Fruit fly (Drosophila melanogaster): Measurements from ENCODE around the gene CG43084.

CG43084 gene

DNA sequence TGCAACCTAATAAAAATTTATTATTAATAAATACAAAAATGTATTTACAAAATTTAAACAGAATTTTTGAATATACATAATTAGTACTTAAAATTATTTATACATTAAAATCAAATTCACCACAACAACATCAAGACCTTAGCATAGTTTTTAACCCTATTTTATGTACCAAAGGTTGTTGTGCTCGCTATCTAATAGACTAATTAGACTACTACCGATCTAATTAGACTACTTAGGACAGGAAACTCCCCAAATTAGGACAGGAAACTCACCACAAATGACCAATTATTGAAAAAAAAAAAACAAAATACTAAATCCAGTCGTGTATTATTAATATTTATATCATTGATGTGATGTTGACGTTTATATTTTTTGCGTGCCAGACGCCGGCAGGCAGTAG lies 13.7 kb upstream of the CG43084 start:
- TF ChIP-seq CG8478 (optimal IDR thresholded peaks at IDR 0.05) = no peak
- TF ChIP-seq CTCF (optimal IDR thresholded peaks at IDR 0.05) = peak in 1 of 2 experiments; percentile 22

DNA sequence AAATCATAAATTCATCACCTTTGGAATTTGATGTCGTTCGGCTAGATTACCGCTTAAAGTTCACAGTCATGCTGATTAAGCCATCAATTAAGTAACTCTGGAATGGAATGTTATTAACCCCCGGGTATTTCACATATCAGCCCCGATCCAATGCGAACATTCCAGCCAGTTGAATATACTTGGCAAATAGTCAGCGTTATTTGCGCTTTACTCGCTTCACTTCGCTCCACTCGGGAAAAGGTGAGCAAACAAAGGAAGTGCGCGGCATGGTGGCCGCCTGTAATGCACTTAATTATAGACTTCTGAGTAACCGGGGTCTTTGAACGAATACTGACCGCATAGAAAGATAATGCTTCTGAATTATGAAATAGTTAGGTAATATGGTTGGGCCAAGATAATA lies 13.0 kb upstream of the CG43084 start:
- TF ChIP-seq CG8478 (optimal IDR thresholded peaks at IDR 0.05) (no peak), CTCF (optimal IDR thresholded peaks at IDR 0.05) (no peak)

DNA sequence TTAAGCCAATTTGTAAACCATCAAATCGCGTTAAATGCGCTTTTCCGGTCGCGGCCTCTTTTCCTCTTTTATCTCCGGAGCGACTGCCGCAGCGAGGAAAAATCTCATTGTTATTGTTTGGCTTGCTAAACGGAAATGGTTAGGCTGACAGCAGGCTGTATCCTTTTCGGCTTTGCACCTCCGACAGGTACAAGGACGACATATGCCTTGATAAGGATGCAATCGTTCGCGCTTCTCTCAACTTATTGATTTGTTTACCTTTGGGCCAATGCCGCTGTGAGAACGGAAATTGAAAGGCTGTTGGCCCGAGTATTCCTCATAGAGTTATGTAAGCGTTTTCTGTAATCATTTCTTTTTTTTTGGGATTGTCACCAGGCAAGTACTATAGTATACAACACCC lies 12.1 kb upstream of the CG43084 start:
- TF ChIP-seq CG8478 (optimal IDR thresholded peaks at IDR 0.05) (no peak), CTCF (optimal IDR thresholded peaks at IDR 0.05) (no peak)

DNA sequence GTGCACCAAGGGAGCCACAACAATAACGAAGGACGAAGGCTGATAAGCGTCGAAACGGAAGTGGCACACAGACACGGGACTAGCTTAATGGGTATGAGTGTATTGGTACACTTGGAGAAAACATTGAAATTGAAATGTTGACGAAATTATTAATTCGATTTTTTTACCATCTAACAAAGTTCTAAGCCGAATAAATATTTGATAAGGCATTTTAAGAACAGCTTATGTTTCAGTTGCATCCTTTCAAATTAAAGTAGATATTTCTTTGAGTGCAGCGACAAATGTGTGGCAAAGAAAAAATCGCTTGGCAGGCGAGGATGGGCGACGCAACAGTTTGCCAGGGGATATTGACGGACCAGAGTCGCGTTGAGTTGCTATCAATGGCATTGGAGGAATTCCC lies 10.7 kb upstream of the CG43084 start:
- TF ChIP-seq CG8478 (optimal IDR thresholded peaks at IDR 0.05) (no peak), CTCF (optimal IDR thresholded peaks at IDR 0.05) (no peak)

DNA sequence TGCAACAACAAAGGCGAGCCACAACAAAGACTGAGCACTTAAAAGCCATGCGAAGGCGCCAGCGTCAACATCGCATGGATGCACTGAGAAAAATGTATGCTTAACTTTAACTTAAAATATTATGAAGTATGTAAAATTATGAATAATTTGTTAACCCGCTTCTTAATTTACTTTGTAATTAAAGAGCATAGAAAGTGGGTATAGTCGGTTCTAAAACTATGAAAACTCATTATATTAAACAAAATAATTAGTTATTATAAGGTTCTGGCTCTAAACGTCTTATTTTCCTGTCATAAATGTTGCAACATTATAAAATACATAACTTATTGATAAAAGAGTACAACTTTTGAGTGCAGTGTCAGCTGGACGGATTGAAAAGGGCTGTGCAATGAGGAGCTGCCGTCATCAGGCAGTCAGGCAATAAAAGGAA lies 9.0 kb upstream of the CG43084 start:
- TF ChIP-seq CTCF (optimal IDR thresholded peaks at IDR 0.05) (no peak), CG8478 (optimal IDR thresholded peaks at IDR 0.05) (no peak)

DNA sequence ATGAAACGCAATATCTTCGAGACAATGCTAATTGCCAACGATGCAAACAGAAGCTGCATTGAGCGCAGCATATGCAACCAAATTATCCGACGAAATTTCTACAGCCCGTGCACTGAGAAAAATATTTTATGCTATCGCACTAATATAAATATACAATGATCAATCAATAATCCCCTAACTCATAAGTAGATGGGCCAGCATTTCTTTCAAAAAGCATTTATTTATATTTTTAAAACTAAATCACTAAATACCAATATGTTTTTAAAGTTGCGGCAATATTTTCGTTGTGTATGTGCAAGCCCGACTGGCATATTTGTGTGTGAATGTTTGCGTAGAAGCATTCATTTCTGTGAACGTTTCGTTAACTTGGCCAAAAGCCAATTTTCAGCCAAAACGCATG lies 4.5 kb upstream of the CG43084 start:
- TF ChIP-seq CG8478 (optimal IDR thresholded peaks at IDR 0.05) (no peak), CTCF (optimal IDR thresholded peaks at IDR 0.05) (no peak)

DNA sequence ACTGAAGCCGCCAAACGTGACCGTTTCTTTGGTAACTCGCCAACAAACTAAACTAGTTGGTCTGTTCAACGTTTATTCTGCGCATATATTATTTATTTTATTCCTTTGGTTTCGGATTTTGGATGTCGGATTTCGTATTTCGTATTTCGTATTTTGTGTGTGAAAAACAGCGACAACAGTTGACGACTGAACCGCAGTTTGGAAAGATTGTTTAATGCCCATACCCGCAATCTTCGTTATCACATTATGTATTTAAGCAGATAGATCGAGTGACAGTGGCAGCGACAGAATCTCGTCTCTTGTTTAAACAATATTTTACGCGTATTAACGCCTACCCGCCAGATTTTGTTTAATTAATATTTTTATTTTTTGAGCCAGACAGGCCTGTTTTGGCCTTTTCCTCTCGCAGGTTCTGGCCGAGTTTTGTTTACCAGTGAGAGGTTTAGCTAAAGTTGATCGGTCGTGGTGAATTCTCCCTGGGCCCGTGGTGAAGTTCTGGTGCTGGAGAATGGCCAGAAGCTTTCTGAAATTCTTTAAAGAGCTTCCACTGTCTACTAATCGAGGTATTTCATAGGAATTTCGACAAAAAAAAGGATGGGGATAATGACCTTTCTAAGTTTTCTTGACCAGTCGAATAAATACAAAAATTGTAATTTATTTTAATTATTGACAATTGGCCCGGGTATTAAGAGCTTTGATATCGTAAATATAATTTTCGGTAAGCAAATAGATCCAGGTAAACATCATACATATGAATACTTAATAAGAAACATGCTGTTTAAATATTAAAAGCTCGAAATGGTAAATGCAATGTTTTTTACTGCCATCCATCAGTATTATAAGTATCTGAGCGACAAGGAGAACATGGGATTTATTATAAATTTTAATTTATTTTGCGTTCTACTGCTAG lies 2.7 kb upstream of the CG43084 start, which contains the start of the genes comm3 and CG43083:
Gene comm3, minus strand, starts transcription at position 51 of the 910 bp plus-strand sequence.
Gene CG43083, plus strand, starts transcription at position 860 of the 910 bp plus-strand sequence.
- TF ChIP-seq CG8478 (optimal IDR thresholded peaks at IDR 0.05) = no peak
- no peak for TF ChIP-seq CTCF (optimal IDR thresholded peaks at IDR 0.05)

DNA sequence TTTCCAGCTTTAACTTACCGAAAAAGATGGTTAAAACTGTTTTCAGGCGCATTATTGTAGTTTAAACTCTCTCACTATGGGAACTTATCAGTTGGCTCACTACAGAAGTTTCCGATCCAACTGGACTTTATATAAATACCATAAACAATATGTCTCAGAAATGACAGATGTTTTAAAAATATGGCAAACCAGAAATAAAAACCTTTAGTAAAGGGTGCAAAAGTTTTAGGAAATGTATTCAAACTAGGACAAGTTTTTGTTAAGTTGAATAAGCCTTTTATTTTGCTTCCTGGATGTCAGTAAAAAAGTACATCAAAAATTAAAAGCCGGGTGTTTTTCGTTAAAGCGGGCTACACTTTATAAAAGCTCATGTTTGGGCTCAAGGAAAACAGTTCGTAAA lies 1.1 kb upstream of the CG43084 start, which contains the start of the genes Eig71Ea and Eig71Eb:
Gene Eig71Ea, minus strand, starts transcription at position 101 of the 400 bp plus-strand sequence.
Gene Eig71Eb, plus strand, starts transcription at position 376 of the 400 bp plus-strand sequence.
- TF ChIP-seq CTCF (optimal IDR thresholded peaks at IDR 0.05) = no peak
- TF ChIP-seq CG8478 (optimal IDR thresholded peaks at IDR 0.05) = no peak

DNA sequence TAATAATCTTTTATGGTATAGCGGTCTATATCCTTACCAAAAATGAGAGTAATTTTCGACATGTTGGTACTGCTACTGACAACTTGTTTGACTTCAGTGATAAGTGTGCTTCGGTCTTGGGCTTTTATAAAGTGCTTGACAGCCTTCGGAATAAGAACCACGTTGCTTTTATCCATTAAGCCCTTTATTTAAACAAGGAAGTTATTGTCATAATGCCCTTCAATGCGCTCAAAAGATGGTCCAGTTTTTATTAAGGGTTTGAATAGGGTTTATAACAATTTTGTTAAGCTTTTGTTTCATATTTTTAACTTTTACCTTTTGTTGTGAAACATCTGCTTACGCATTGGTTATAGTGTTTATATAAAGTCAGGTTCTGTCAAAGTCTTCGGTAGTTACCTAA lies 1.5 kb downstream of the CG43084 start, which contains the start of the genes Eig71Ec and Eig71Ed:
Gene Eig71Ec, minus strand, starts transcription at position 101 of the 400 bp plus-strand sequence.
Gene Eig71Ed, plus strand, starts transcription at position 384 of the 400 bp plus-strand sequence.
- TF ChIP-seq CG8478 (optimal IDR thresholded peaks at IDR 0.05) (no peak), CTCF (optimal IDR thresholded peaks at IDR 0.05) (no peak)

DNA sequence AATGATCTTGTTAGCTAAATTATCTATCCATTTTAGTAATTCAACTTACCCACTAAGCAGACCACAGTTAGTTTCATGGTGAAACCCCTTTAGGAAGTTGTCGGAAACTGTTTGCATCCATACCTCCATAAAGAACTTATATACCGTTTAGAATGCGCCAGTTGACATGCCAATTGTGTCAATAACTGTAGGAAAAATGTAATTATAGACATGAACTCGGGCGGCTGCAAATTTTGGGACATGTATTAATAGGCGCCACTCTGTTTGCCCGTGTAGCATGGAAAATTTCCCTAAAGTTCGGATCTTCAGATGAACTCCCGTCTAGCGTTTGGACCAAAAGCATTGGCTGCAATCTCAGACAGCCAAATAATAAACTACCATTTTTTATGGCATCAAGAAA lies 5.3 kb downstream of the CG43084 start, which contains the start of gene Eig71Ee:
Gene Eig71Ee, minus strand, starts transcription at position 101 of the 400 bp plus-strand sequence.
- TF ChIP-seq CTCF (optimal IDR thresholded peaks at IDR 0.05) = no peak

DNA sequence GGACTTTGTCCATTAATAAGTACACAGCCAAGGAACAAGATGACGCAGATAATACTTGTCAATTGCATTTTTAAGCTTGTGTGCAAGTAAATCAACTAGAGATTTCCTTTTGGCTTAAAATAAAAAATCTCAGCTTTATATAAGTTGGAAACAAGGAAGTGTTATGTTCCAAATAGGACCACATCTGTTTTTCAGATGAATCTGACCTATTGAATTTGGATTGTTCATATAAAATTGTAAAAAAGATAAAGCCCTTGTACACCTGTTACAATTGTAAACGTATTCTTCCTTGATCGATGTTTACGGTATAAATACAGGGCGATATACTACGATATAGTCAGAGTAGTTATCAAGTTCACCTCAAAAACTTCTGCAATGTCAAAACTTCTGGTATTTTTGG lies 6.6 kb downstream of the CG43084 start, which contains the start of the genes Eig71Ef and Eig71Eg:
Gene Eig71Ef, minus strand, starts transcription at position 101 of the 400 bp plus-strand sequence.
Gene Eig71Eg, plus strand, starts transcription at position 339 of the 400 bp plus-strand sequence.
- TF ChIP-seq CTCF (optimal IDR thresholded peaks at IDR 0.05) = no peak
- no peak for TF ChIP-seq CG8478 (optimal IDR thresholded peaks at IDR 0.05)

DNA sequence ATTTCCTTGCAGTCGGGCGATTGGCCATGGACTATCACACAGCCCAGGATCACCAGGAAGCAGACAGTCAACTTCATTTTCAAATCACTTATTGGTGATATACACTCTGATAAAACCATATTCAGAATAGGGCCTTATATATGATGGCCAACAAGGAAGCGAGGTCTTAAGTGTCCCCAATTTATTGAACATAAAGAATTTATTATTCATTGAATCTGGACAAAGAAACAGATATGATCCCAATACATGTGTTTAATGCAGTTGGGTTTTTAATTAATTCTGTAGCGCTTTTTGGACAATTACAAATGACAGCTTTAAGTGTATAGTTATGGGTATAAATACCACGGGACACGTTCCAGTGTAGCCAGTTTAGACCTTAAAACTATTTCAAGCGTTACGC lies 8.7 kb downstream of the CG43084 start, which contains the start of the genes Eig71Eh and Eig71Ei:
Gene Eig71Eh, minus strand, starts transcription at position 101 of the 400 bp plus-strand sequence.
Gene Eig71Ei, plus strand, starts transcription at position 367 of the 400 bp plus-strand sequence.
- TF ChIP-seq CTCF (optimal IDR thresholded peaks at IDR 0.05) = no peak
- no peak for TF ChIP-seq CG8478 (optimal IDR thresholded peaks at IDR 0.05)

DNA sequence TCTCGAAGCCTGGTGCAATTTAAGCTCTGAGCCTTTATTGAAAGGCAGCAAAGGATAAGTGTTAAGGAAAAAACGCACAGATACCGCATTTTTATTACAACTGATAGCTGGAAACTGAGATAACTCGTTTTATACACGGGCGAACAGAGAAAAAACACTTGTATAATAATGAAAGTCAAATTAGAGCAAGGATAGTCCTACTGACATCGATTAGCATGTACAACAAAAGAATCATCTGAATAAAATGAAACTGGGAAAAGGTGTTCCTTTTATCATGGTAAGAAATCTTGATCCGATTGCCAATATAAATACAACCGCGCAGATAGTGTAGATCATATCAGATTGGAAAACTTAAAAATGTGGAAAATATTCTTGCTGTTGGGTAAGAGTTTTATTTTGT lies 10.3 kb downstream of the CG43084 start, which contains the start of the genes Eig71Ej and Eig71Ek:
Gene Eig71Ej, minus strand, starts transcription at position 101 of the 400 bp plus-strand sequence.
Gene Eig71Ek, plus strand, starts transcription at position 334 of the 400 bp plus-strand sequence.
- TF ChIP-seq CG8478 (optimal IDR thresholded peaks at IDR 0.05) (no peak), CTCF (optimal IDR thresholded peaks at IDR 0.05) (no peak)

DNA sequence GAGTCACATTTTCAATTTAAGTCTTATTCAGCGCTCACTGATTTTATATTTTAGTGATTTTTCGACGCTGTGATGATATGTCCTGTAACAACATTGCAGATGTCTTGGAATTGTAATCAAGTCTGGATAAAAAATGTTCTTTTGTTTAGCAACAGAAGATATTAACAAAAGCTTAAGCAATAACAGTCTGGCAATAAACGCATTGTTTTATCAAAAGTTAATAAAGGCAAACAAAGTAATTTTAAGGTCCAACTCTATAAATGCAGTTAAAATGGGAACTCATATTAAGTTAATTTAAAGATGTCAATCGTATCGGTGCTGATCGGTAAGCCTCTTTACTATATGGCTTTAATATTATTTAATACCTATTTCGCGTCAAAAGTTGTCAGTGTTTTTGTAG lies 10.9 kb downstream of the CG43084 start, which contains the start of gene CG43082:
Gene CG43082, plus strand, starts transcription at position 301 of the 400 bp plus-strand sequence.
- TF ChIP-seq CTCF (optimal IDR thresholded peaks at IDR 0.05) = no peak
- no peak for TF ChIP-seq CG8478 (optimal IDR thresholded peaks at IDR 0.05)

DNA sequence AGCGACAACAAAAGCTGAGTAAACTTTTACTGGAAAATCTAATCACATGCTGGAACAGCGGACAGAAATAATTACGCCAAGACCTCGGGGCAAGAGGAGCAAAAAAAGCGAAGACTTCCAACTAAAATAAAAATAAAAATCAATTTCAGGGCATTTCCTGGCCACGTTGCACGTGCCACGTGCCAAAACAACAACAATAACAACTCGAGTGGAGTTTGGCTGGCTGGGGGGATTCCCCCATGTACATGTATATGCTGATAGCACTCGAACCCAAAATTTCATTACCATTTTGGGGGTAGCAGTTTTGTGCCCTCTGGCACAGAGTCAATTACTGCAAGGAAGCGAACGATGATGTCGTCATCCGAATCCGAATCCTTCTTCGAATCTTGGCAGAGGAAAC lies 11.9 kb downstream of the CG43084 start:
- no peak for TF ChIP-seq CG8478 (optimal IDR thresholded peaks at IDR 0.05)
- TF ChIP-seq CTCF (optimal IDR thresholded peaks at IDR 0.05) = no peak
